Worm (Caenorhabditis elegans) whole organism, mixed stage, embryonic: ENCODE measurements around the gene F20B6.9.

Experiments used
- M03D4.4 ChIP-seq: sonication (generic microtip); optimal IDR thresholded peaks from 2 replicates; lab custom pipeline; 2017; ENCODE audit warnings: mild to moderate bottlenecking, missing genetic modification characterization, missing compliant biosample characterization
- bed-3 ChIP-seq: fragments of 200-800 bp; sonication (Bioruptor generic); optimal IDR thresholded peaks from 3 replicates; lab custom pipeline; 2018; ENCODE audit warnings: mild to moderate bottlenecking, missing genetic modification characterization, moderate library complexity, missing compliant biosample characterization
- blmp-1 ChIP-seq: fragments of 150-350 bp; optimal IDR thresholded peaks from 2 replicates; lab custom pipeline; 2014; ENCODE audit warnings: missing biosample characterization, missing genetic modification characterization
- ceh-39 ChIP-seq: fragments of 150-350 bp; optimal IDR thresholded peaks from 2 replicates; lab custom pipeline; 2014; ENCODE audit warnings: missing biosample characterization, missing genetic modification characterization
- ceh-43 ChIP-seq: fragments of 200-800 bp; sonication (Bioruptor generic); optimal IDR thresholded peaks from 2 replicates; lab custom pipeline; 2018; ENCODE audit warnings: mild to moderate bottlenecking, missing genetic modification characterization, moderate library complexity, missing compliant biosample characterization
- ceh-83 ChIP-seq: fragments of 200-800 bp; sonication (Bioruptor generic); optimal IDR thresholded peaks from 2 replicates; lab custom pipeline; 2018; ENCODE audit warnings: mild to moderate bottlenecking, missing genetic modification characterization, missing compliant biosample characterization
- ces-1 ChIP-seq: fragments of 150-350 bp; optimal IDR thresholded peaks from 2 replicates; lab custom pipeline; 2014; ENCODE audit warnings: missing biosample characterization, missing genetic modification reagents, missing genetic modification characterization
- cnd-1 ChIP-seq: fragments of 200-800 bp; sonication (Bioruptor generic); optimal IDR thresholded peaks from 2 replicates; lab custom pipeline; 2018; ENCODE audit warnings: mild to moderate bottlenecking, missing genetic modification characterization, missing compliant biosample characterization
- drap-1 ChIP-seq: fragments of 200-800 bp; sonication (Bioruptor generic); optimal IDR thresholded peaks from 3 replicates; lab custom pipeline; 2018; ENCODE audit warnings: mild to moderate bottlenecking, missing genetic modification characterization, missing compliant biosample characterization
- elt-1 ChIP-seq: sonication (generic microtip); optimal IDR thresholded peaks from 2 replicates; lab custom pipeline; 2017; ENCODE audit warnings: missing genetic modification characterization, mild to moderate bottlenecking, missing compliant biosample characterization, antibody characterized with exemption, moderate library complexity, borderline replicate concordance; ENCODE audit not compliant: insufficient read depth
- elt-3 ChIP-seq: fragments of 150-350 bp; optimal IDR thresholded peaks from 2 replicates; lab custom pipeline; 2014; ENCODE audit warnings: missing biosample characterization, missing genetic modification characterization
- flh-1 ChIP-seq: fragments of 200-800 bp; sonication (Bioruptor generic); optimal IDR thresholded peaks from 2 replicates; lab custom pipeline; 2018; ENCODE audit warnings: mild to moderate bottlenecking, missing genetic modification characterization, moderate library complexity, missing compliant biosample characterization
- ham-2 ChIP-seq: fragments of 200-800 bp; sonication (Bioruptor generic); optimal IDR thresholded peaks from 2 replicates; lab custom pipeline; 2018; ENCODE audit warnings: mild to moderate bottlenecking, missing genetic modification characterization, missing compliant biosample characterization
- hlh-1 ChIP-seq: fragments of 150-350 bp; optimal IDR thresholded peaks from 2 replicates; lab custom pipeline; 2014; ENCODE audit warnings: missing biosample characterization, missing genetic modification reagents, missing genetic modification characterization
- lin-13 ChIP-seq: fragments of 150-350 bp; optimal IDR thresholded peaks from 2 replicates; lab custom pipeline; 2014; ENCODE audit warnings: missing biosample characterization, missing genetic modification characterization
- lin-32 ChIP-seq: fragments of 200-800 bp; sonication (Bioruptor generic); optimal IDR thresholded peaks from 2 replicates; lab custom pipeline; 2018; ENCODE audit warnings: mild to moderate bottlenecking, missing genetic modification characterization, missing compliant biosample characterization
- lsy-2 ChIP-seq: fragments of 150-350 bp; optimal IDR thresholded peaks from 2 replicates; lab custom pipeline; 2014; ENCODE audit warnings: missing biosample characterization, missing genetic modification characterization
- mab-5 ChIP-seq: fragments of 150-350 bp; optimal IDR thresholded peaks from 2 replicates; lab custom pipeline; 2014; ENCODE audit warnings: missing biosample characterization, missing genetic modification characterization
- mep-1 ChIP-seq: fragments of 150-350 bp; optimal IDR thresholded peaks from 2 replicates; lab custom pipeline; 2017; ENCODE audit warnings: missing biosample characterization, missing genetic modification reagents, missing genetic modification characterization, inconsistent platforms
- mls-2 ChIP-seq: sonication (generic microtip); optimal IDR thresholded peaks from 2 replicates; lab custom pipeline; 2016; ENCODE audit warnings: mild to moderate bottlenecking, missing genetic modification characterization, moderate library complexity, missing compliant biosample characterization
- nhr-12 ChIP-seq: fragments of 150-350 bp; optimal IDR thresholded peaks from 2 replicates; lab custom pipeline; 2014; ENCODE audit warnings: missing biosample characterization, missing genetic modification characterization
- nhr-2 ChIP-seq: fragments of 150-350 bp; optimal IDR thresholded peaks from 2 replicates; lab custom pipeline; 2014; ENCODE audit warnings: missing biosample characterization, missing genetic modification characterization
- nhr-237 ChIP-seq: fragments of 150-350 bp; optimal IDR thresholded peaks from 2 replicates; lab custom pipeline; 2014; ENCODE audit warnings: missing biosample characterization, missing genetic modification characterization
- nhr-28 ChIP-seq: fragments of 150-350 bp; optimal IDR thresholded peaks from 2 replicates; lab custom pipeline; 2014; ENCODE audit warnings: missing biosample characterization, missing genetic modification characterization
- nhr-76 ChIP-seq: sonication (generic microtip); optimal IDR thresholded peaks from 2 replicates; lab custom pipeline; 2017; ENCODE audit warnings: missing biosample characterization, missing genetic modification characterization
- pha-4 ChIP-seq: fragments of 150-350 bp; optimal IDR thresholded peaks from 2 replicates; lab custom pipeline; 2018; ENCODE audit warnings: missing biosample characterization, missing genetic modification reagents, missing genetic modification characterization
- sem-2 ChIP-seq: fragments of 200-800 bp; sonication (Bioruptor generic); optimal IDR thresholded peaks from 2 replicates; lab custom pipeline; 2018; ENCODE audit warnings: mild to moderate bottlenecking, missing genetic modification characterization, missing compliant biosample characterization
- snpc-4 ChIP-seq: fragments of 150-350 bp; optimal IDR thresholded peaks from 2 replicates; lab custom pipeline; 2014; ENCODE audit warnings: missing biosample characterization, missing genetic modification characterization
- sptf-1 ChIP-seq: sonication (generic microtip); optimal IDR thresholded peaks from 2 replicates; lab custom pipeline; 2017; ENCODE audit warnings: mild to moderate bottlenecking, missing genetic modification characterization, moderate library complexity, missing compliant biosample characterization
- tbx-8 ChIP-seq: fragments of 200-800 bp; sonication (Bioruptor generic); optimal IDR thresholded peaks from 2 replicates; lab custom pipeline; 2018; ENCODE audit warnings: mild to moderate bottlenecking, missing genetic modification characterization, moderate library complexity, missing compliant biosample characterization
- unc-120 ChIP-seq: sonication (generic microtip); optimal IDR thresholded peaks from 2 replicates; lab custom pipeline; 2017; ENCODE audit warnings: missing genetic modification characterization, missing compliant biosample characterization; ENCODE audit not compliant: poor library complexity, severe bottlenecking
- unc-39 ChIP-seq: fragments of 150-350 bp; optimal IDR thresholded peaks from 2 replicates; lab custom pipeline; 2014; ENCODE audit warnings: missing biosample characterization, missing genetic modification characterization
- unc-62 ChIP-seq: fragments of 150-350 bp; optimal IDR thresholded peaks from 2 replicates; lab custom pipeline; 2014; ENCODE audit warnings: missing biosample characterization, missing genetic modification reagents, missing genetic modification characterization
- zip-8 ChIP-seq: fragments of 150-350 bp; optimal IDR thresholded peaks from 2 replicates; lab custom pipeline; 2014; ENCODE audit warnings: missing biosample characterization, missing genetic modification characterization
- ztf-11 ChIP-seq: fragments of 150-350 bp; optimal IDR thresholded peaks from 2 replicates; lab custom pipeline; 2014; ENCODE audit warnings: missing biosample characterization, missing genetic modification characterization

The F20B6.9 gene

DNA sequence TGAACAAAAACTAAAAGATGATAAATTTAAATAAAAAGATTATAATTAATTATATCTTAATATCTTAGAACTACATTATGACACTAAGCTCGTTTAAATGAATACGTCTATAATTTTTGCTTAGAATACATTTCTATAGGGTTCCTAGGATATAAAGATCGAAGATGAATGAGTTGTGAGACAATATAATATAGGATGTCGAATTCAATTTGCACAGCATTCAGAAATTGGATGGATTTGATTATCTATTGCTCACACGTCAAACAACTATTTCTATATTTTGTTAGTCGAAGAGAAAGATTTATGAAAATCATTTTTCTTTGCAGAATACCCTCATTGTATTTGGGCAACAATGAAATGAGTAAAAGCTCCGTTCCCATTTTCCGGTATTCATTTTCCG lies 31.7 kb upstream of the F20B6.9 start:
- TF ChIP-seq ces-1 (GFP tag; lab: Kevin White, UChicago) (peak; percentile 80), mls-2 (tag; lab: Kevin White, UChicago) (no peak)

- TF ChIP-seq ztf-11 (tag; lab: Kevin White, UChicago) (no peak), ceh-83 (GFP tag; lab: Kevin White, UChicago) (no peak), flh-1 (no peak), pha-4 (tag; lab: Kevin White, UChicago) (no peak), lin-32 (GFP tag; lab: Kevin White, UChicago) (no peak), nhr-12 (tag; lab: Kevin White, UChicago) (no peak), drap-1 (no peak), M03D4.4 (no peak), nhr-237 (tag; lab: Kevin White, UChicago) (no peak), mab-5 (tag; lab: Kevin White, UChicago) (no peak), ceh-39 (tag; lab: Kevin White, UChicago) (no peak), cnd-1 (tag; lab: Kevin White, UChicago) (no peak), unc-120 (tag; lab: Kevin White, UChicago) (no peak), snpc-4 (tag; lab: Kevin White, UChicago) (no peak), tbx-8 (no peak), mls-2 (tag; lab: Kevin White, UChicago) (no peak), bed-3 (no peak), mep-1 (tag; lab: Kevin White, UChicago) (no peak), hlh-1 (no peak), unc-39 (tag; lab: Kevin White, UChicago) (no peak)
These were observed 28.5 kb upstream of the F20B6.9 start, which contains the start of gene rab-37 for ce11 chrX:4235752-4236151. rab-37 (minus strand) TSS chrX:4235852.

DNA sequence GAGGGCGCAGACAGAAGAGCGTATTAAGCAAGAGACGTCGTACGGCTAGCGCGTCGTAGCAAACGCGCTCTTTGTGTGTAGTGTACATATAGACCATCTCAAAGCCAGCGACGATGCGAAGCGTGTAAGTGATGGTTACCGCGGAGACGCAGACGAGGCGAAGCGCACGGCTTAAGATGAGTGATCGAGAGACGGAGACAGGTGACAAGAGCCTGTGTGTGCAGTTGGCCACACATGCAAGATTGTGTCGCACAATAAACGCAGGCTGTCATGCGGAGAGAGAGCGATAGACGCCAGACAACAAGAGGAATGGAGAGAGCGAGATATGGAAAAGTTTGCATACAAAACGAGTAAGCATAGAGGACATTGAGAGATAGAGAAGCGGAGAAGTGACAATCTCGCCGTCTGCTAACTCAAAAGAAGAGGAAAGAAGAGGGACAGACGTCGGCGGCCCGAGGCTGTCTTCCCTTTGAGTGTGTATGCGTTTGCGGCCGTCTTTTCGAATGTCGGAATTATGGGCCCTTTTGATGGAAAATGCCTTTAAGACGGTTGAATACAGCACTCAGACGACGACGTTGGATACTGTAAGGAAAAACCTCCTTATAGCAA lies 15.6 kb upstream of the F20B6.9 start:
- peak; percentile 72 for TF ChIP-seq ces-1 (GFP tag; lab: Kevin White, UChicago)
- no peak for TF ChIP-seq nhr-237 (tag; lab: Kevin White, UChicago)
- TF ChIP-seq lin-32 (GFP tag; lab: Kevin White, UChicago): no peak
- TF ChIP-seq lin-13: peak; percentile 54
- TF ChIP-seq sem-2 (GFP tag; lab: Kevin White, UChicago): no peak
- TF ChIP-seq snpc-4 (tag; lab: Kevin White, UChicago): no peak
- TF ChIP-seq drap-1: no peak
- no peak for TF ChIP-seq ceh-83 (GFP tag; lab: Kevin White, UChicago)
- no peak for TF ChIP-seq tbx-8
- peak; percentile 26 for TF ChIP-seq cnd-1 (tag; lab: Kevin White, UChicago)
- peak; percentile 26 for TF ChIP-seq hlh-1
- TF ChIP-seq lsy-2 (tag; lab: Kevin White, UChicago): no peak
- no peak for TF ChIP-seq blmp-1 (tag; lab: Kevin White, UChicago)
- no peak for TF ChIP-seq zip-8 (tag; lab: Kevin White, UChicago)
- TF ChIP-seq unc-62 (GFP tag; lab: Kevin White, UChicago): peak; percentile 32
- no peak for TF ChIP-seq M03D4.4
- TF ChIP-seq ceh-39 (tag; lab: Kevin White, UChicago): peak; percentile 12
- no peak for TF ChIP-seq elt-1 (tag; lab: Kevin White, UChicago)
- no peak for TF ChIP-seq sptf-1
- TF ChIP-seq nhr-28 (tag; lab: Kevin White, UChicago): no peak
- TF ChIP-seq bed-3: no peak
- peak; percentile 32 for TF ChIP-seq mls-2 (tag; lab: Kevin White, UChicago)
- no peak for TF ChIP-seq nhr-76 (tag; lab: Kevin White, UChicago)
- peak; percentile 100 for TF ChIP-seq ham-2 (GFP tag; lab: Kevin White, UChicago)
- no peak for TF ChIP-seq ztf-11 (tag; lab: Kevin White, UChicago)
- TF ChIP-seq mab-5 (tag; lab: Kevin White, UChicago): no peak
- TF ChIP-seq ceh-43: no peak
- peak; percentile 61 for TF ChIP-seq unc-120 (tag; lab: Kevin White, UChicago)
- TF ChIP-seq mep-1 (tag; lab: Kevin White, UChicago): no peak
- no peak for TF ChIP-seq flh-1
- TF ChIP-seq nhr-2 (tag; lab: Kevin White, UChicago): no peak
- TF ChIP-seq unc-39 (tag; lab: Kevin White, UChicago): no peak
- peak; percentile 55 for TF ChIP-seq pha-4 (tag; lab: Kevin White, UChicago)
- no peak for TF ChIP-seq nhr-12 (tag; lab: Kevin White, UChicago)
- TF ChIP-seq elt-3 (tag; lab: Kevin White, UChicago): no peak
